Fruit fly (Drosophila melanogaster) whole organism, embryonic: Measurements from ENCODE around the gene CG43813.

Experiments
- Atf3 ChIP-seq: fragments of 200-800 bp; sonication (Bioruptor generic); optimal IDR thresholded peaks from 3 replicates; lab custom pipeline; 2016; ENCODE audit warnings: missing biosample characterization, missing genetic modification characterization
- BtbVII ChIP-seq: fragments of 200-800 bp; sonication (Bioruptor generic); optimal IDR thresholded peaks from 3 replicates; lab custom pipeline; 2017; ENCODE audit warnings: missing biosample characterization, mild to moderate bottlenecking, missing genetic modification characterization
- CG10147 ChIP-seq: fragments of 200-800 bp; sonication (Bioruptor generic); optimal IDR thresholded peaks from 2 replicates; lab custom pipeline; 2019; ENCODE audit warnings: missing biosample characterization, mild to moderate bottlenecking, missing genetic modification characterization, moderate library complexity
- CG10979 ChIP-seq: fragments of 200-800 bp; sonication (Bioruptor generic); optimal IDR thresholded peaks from 2 replicates; lab custom pipeline; 2018; ENCODE audit warnings: missing biosample characterization, mild to moderate bottlenecking, missing genetic modification characterization, moderate library complexity
- CG11398 ChIP-seq: fragments of 200-800 bp; sonication (Bioruptor generic); optimal IDR thresholded peaks from 2 replicates; lab custom pipeline; 2016; ENCODE audit warnings: missing biosample characterization, missing genetic modification characterization
- CG11696 ChIP-seq: fragments of 200-800 bp; sonication (Bioruptor generic); IDR thresholded peaks from 2 replicates; pipeline ENCODE4 v1.3.6; 2022; ENCODE audit warnings: missing biosample characterization, missing genetic modification characterization
- CG12219 ChIP-seq: fragments of 200-800 bp; sonication (Bioruptor generic); optimal IDR thresholded peaks from 3 replicates; lab custom pipeline; 2018; ENCODE audit warnings: missing biosample characterization, mild to moderate bottlenecking, missing genetic modification characterization
- CG13287 ChIP-seq: fragments of 200-800 bp; sonication (Bioruptor generic); IDR thresholded peaks from 2 replicates; pipeline ENCODE4 v1.3.6; 2022; ENCODE audit warnings: missing biosample characterization, missing genetic modification characterization; ENCODE audit not compliant: partially characterized antibody
- CG15601 ChIP-seq: fragments of 200-800 bp; sonication (Bioruptor generic); optimal IDR thresholded peaks from 3 replicates; lab custom pipeline; 2019; ENCODE audit warnings: missing biosample characterization, mild to moderate bottlenecking, missing genetic modification characterization, moderate library complexity
- CG3065 ChIP-seq: fragments of 200-800 bp; sonication (Bioruptor generic); optimal IDR thresholded peaks from 2 replicates; lab custom pipeline; 2016; ENCODE audit warnings: missing biosample characterization, missing genetic modification characterization
- CG31365 ChIP-seq: fragments of 200-800 bp; sonication (Bioruptor generic); optimal IDR thresholded peaks from 2 replicates; lab custom pipeline; 2018; ENCODE audit warnings: missing biosample characterization, mild to moderate bottlenecking, missing genetic modification characterization
- CG33557 ChIP-seq: fragments of 200-800 bp; sonication (Bioruptor generic); optimal IDR thresholded peaks from 2 replicates; lab custom pipeline; 2019; ENCODE audit warnings: missing biosample characterization, mild to moderate bottlenecking, missing genetic modification characterization, moderate library complexity
- CG3838 ChIP-seq: fragments of 200-800 bp; sonication (Bioruptor generic); optimal IDR thresholded peaks from 3 replicates; lab custom pipeline; 2016; ENCODE audit warnings: missing biosample characterization, missing genetic modification characterization
- CG3995 ChIP-seq: fragments of 200-800 bp; sonication (Bioruptor generic); optimal IDR thresholded peaks from 3 replicates; lab custom pipeline; 2016; ENCODE audit warnings: missing biosample characterization, missing genetic modification characterization
- CG4328 ChIP-seq: fragments of 200-800 bp; sonication (Bioruptor generic); optimal IDR thresholded peaks from 3 replicates; lab custom pipeline; 2017; ENCODE audit warnings: missing biosample characterization, missing genetic modification reagents, missing genetic modification characterization
- CG4707 ChIP-seq: fragments of 200-800 bp; sonication (Bioruptor generic); optimal IDR thresholded peaks from 2 replicates; lab custom pipeline; 2018; ENCODE audit warnings: missing biosample characterization, mild to moderate bottlenecking, missing genetic modification characterization, moderate library complexity
- CG6175 ChIP-seq: fragments of 200-800 bp; sonication (Bioruptor generic); IDR thresholded peaks from 3 replicates; pipeline ENCODE4 v1.3.6; 2022; ENCODE audit warnings: missing biosample characterization, missing genetic modification characterization
- CG8281 ChIP-seq: fragments of 200-800 bp; sonication (Bioruptor generic); optimal IDR thresholded peaks from 2 replicates; lab custom pipeline; 2018; ENCODE audit warnings: missing biosample characterization, mild to moderate bottlenecking, missing genetic modification characterization, moderate library complexity
- CG8290 ChIP-seq, 3 experiments: fragments of 200-800 bp; sonication (Bioruptor generic); optimal IDR thresholded peaks; 2 replicates each; lab custom pipeline; 2016 to 2019; ENCODE audit warnings: missing biosample characterization in 3 of 3, missing genetic modification characterization in 3 of 3, mild to moderate bottlenecking in 2 of 3, moderate library complexity in 1 of 3
- CG9609 ChIP-seq: fragments of 200-800 bp; sonication (Bioruptor generic); optimal IDR thresholded peaks from 3 replicates; lab custom pipeline; 2016; ENCODE audit warnings: missing biosample characterization, missing genetic modification characterization
- CG9727 ChIP-seq: fragments of 200-800 bp; sonication (Bioruptor generic); optimal IDR thresholded peaks from 3 replicates; lab custom pipeline; 2017; ENCODE audit warnings: missing biosample characterization, mild to moderate bottlenecking, missing genetic modification characterization
- CHES-1-like ChIP-seq: fragments of 200-800 bp; sonication (Bioruptor generic); optimal IDR thresholded peaks from 2 replicates; lab custom pipeline; 2016; ENCODE audit warnings: missing biosample characterization, missing genetic modification characterization
- Dip2 ChIP-seq: fragments of 200-800 bp; sonication (Bioruptor generic); IDR thresholded peaks from 2 replicates; pipeline ENCODE4 v1.3.6; 2022; ENCODE audit warnings: missing biosample characterization, missing genetic modification characterization
- Dp ChIP-seq: fragments of 200-800 bp; sonication (Bioruptor generic); optimal IDR thresholded peaks from 2 replicates; lab custom pipeline; 2018; ENCODE audit warnings: missing biosample characterization, mild to moderate bottlenecking, missing genetic modification characterization, moderate library complexity
- Dref ChIP-seq: fragments of 200-800 bp; sonication (Bioruptor generic); IDR thresholded peaks from 2 replicates; pipeline ENCODE4 v1.3.6; 2022; ENCODE audit warnings: missing biosample characterization, missing genetic modification characterization
- Ets65A ChIP-seq: fragments of 200-800 bp; sonication (Bioruptor generic); peaks from one replicate; lab custom pipeline; 2016; ENCODE audit warnings: missing biosample characterization, missing genetic modification characterization
- Fer1 ChIP-seq: fragments of 200-800 bp; sonication (Bioruptor generic); optimal IDR thresholded peaks from 2 replicates; lab custom pipeline; 2017; ENCODE audit warnings: missing biosample characterization, mild to moderate bottlenecking, missing genetic modification characterization
- Hr39 ChIP-seq: fragments of >200 bp; optimal IDR thresholded peaks from 2 replicates; lab custom pipeline; 2017
- MBD-R2 ChIP-seq: fragments of 200-800 bp; sonication (Bioruptor generic); IDR thresholded peaks from 2 replicates; pipeline ENCODE4 v1.3.6; 2022; ENCODE audit warnings: missing biosample characterization, missing genetic modification characterization
- Max ChIP-seq: fragments of 200-800 bp; sonication (Bioruptor generic); optimal IDR thresholded peaks from 2 replicates; lab custom pipeline; 2016; ENCODE audit warnings: missing biosample characterization, mild to moderate bottlenecking, missing genetic modification characterization
- Meics ChIP-seq: fragments of 200-800 bp; sonication (Bioruptor generic); optimal IDR thresholded peaks from 2 replicates; lab custom pipeline; 2017; ENCODE audit warnings: missing biosample characterization, mild to moderate bottlenecking, missing genetic modification characterization
- Mrtf ChIP-seq: fragments of 200-800 bp; sonication (Bioruptor generic); IDR thresholded peaks from 3 replicates; pipeline ENCODE4 v1.3.6; 2022; ENCODE audit warnings: missing biosample characterization, missing genetic modification characterization
- PHDP ChIP-seq: fragments of 200-800 bp; sonication (Bioruptor generic); optimal IDR thresholded peaks from 3 replicates; lab custom pipeline; 2018; ENCODE audit warnings: missing biosample characterization, mild to moderate bottlenecking, missing genetic modification characterization, moderate library complexity
- Rfx ChIP-seq: fragments of 200-800 bp; sonication (Bioruptor generic); IDR thresholded peaks from 2 replicates; pipeline ENCODE4 v1.3.6; 2022; ENCODE audit warnings: missing biosample characterization, missing genetic modification characterization
- Sox102F ChIP-seq: fragments of 200-800 bp; sonication (Bioruptor generic); optimal IDR thresholded peaks from 2 replicates; lab custom pipeline; 2018; ENCODE audit warnings: missing biosample characterization, mild to moderate bottlenecking, missing genetic modification characterization, moderate library complexity
- Taf1 ChIP-seq: fragments of 200-800 bp; sonication (Bioruptor generic); IDR thresholded peaks from 2 replicates; pipeline ENCODE4 v1.3.6; 2022; ENCODE audit warnings: missing biosample characterization, missing genetic modification characterization
- al ChIP-seq: fragments of 200-800 bp; sonication (Bioruptor generic); IDR thresholded peaks from 2 replicates; pipeline ENCODE4 v1.3.6; 2022; ENCODE audit warnings: missing biosample characterization, missing genetic modification characterization
- en ChIP-seq: fragments of 200-800 bp; sonication (Bioruptor generic); optimal IDR thresholded peaks from 2 replicates; lab custom pipeline; 2016; ENCODE audit warnings: missing biosample characterization, missing genetic modification characterization
- gfzf ChIP-seq: fragments of 200-800 bp; sonication (Bioruptor generic); optimal IDR thresholded peaks from 2 replicates; lab custom pipeline; 2016; ENCODE audit warnings: missing biosample characterization, mild to moderate bottlenecking, missing genetic modification characterization, moderate library complexity
- grau ChIP-seq: fragments of 200-800 bp; optimal IDR thresholded peaks from 3 replicates; lab custom pipeline; 2019; ENCODE audit warnings: missing biosample characterization, mild to moderate bottlenecking, missing genetic modification characterization, moderate library complexity
- ham ChIP-seq: fragments of 200-800 bp; sonication (Bioruptor generic); IDR thresholded peaks from 2 replicates; pipeline ENCODE4 v1.3.6; 2022; ENCODE audit warnings: missing biosample characterization, missing genetic modification characterization
- knrl ChIP-seq: fragments of 200-800 bp; sonication (Bioruptor generic); IDR thresholded peaks from 3 replicates; pipeline ENCODE4 v1.3.6; 2022; ENCODE audit warnings: missing biosample characterization, missing genetic modification characterization; ENCODE audit not compliant: partially characterized antibody
- lab ChIP-seq: fragments of 200-800 bp; sonication (Bioruptor generic); optimal IDR thresholded peaks from 3 replicates; lab custom pipeline; 2017; ENCODE audit warnings: missing biosample characterization, missing genetic modification characterization, mild to moderate bottlenecking, moderate library complexity, missing genetic modification reagents
- lilli ChIP-seq: fragments of 200-800 bp; sonication (Bioruptor generic); optimal IDR thresholded peaks from 3 replicates; lab custom pipeline; 2016; ENCODE audit warnings: missing biosample characterization, missing genetic modification characterization
- mld ChIP-seq: fragments of 200-800 bp; sonication (Bioruptor generic); IDR thresholded peaks from 3 replicates; pipeline ENCODE4 v1.3.6; 2022; ENCODE audit warnings: missing biosample characterization, missing genetic modification characterization; ENCODE audit not compliant: partially characterized antibody
- phol ChIP-seq: fragments of 200-800 bp; sonication (Bioruptor generic); optimal IDR thresholded peaks from 3 replicates; lab custom pipeline; 2018; ENCODE audit warnings: missing biosample characterization, mild to moderate bottlenecking, missing genetic modification characterization, moderate library complexity
- pnt ChIP-seq: fragments of 200-800 bp; sonication (Bioruptor generic); optimal IDR thresholded peaks from 3 replicates; lab custom pipeline; 2016; ENCODE audit warnings: missing biosample characterization, missing genetic modification characterization
- ranshi ChIP-seq: fragments of 200-800 bp; sonication (Bioruptor generic); IDR thresholded peaks from 2 replicates; pipeline ENCODE4 v1.3.6; 2022; ENCODE audit warnings: missing biosample characterization, missing genetic modification characterization
- sens-2 ChIP-seq: fragments of 200-800 bp; sonication (Bioruptor generic); IDR thresholded peaks from 2 replicates; pipeline ENCODE4 v1.3.6; 2022; ENCODE audit warnings: missing biosample characterization, missing genetic modification characterization
- shn ChIP-seq: fragments of 200-800 bp; sonication (Bioruptor generic); optimal IDR thresholded peaks from 3 replicates; lab custom pipeline; 2016; ENCODE audit warnings: missing biosample characterization, missing genetic modification characterization
- twi ChIP-seq: fragments of 200-800 bp; optimal IDR thresholded peaks from 2 replicates; lab custom pipeline; 2019; ENCODE audit warnings: missing biosample characterization, mild to moderate bottlenecking, missing genetic modification characterization, moderate library complexity

The CG43813 gene

DNA sequence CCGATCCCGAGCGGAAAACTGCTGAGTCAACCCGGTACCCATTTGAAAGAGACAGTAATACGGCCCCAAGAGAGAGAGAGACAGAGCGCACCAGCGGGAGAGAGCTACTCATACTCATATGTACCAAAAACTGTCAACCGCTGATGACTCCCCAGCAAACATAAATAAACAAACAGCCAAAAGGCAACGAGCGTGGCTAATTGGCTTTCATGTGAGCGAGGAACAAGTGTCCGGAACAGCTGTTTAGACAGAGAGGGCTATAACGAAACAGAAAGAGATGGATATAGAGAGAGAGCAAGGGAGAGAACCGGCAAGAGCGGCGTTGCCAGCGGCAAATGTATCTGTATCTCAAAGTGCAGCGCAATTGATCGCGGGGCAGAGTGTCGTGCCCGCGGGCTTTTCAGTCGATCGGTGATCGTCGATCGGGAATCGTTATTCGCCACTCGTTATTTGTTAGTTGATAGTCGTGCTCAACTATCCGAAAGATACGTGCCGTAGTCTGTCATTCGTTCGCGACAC, 22.0 kb upstream of the CG43813 start (continued):
- TF ChIP-seq lilli (GFP tag; lab: Kevin White, UChicago) = no peak
- peak; percentile 45 for TF ChIP-seq PHDP (tag; lab: Kevin White, UChicago)
- TF ChIP-seq CG13287 (GFP tag; lab: Robert Waterston, UW) = peak; percentile 53; the same call in 1 of the 2 replicates
- no peak for TF ChIP-seq CG3838 (GFP tag; lab: Kevin White, UChicago)
- TF ChIP-seq CG9727 (GFP tag; lab: Kevin White, UChicago) = peak; percentile 1
- no peak for TF ChIP-seq CG9609 (GFP tag; lab: Kevin White, UChicago)
- TF ChIP-seq pnt (GFP tag; lab: Kevin White, UChicago) = no peak
- peak; percentile 42 for TF ChIP-seq CG31365 (tag; lab: Kevin White, UChicago)
- peak; percentile 55 for TF ChIP-seq BtbVII
- no peak for TF ChIP-seq CG8290 (GFP tag; optimal IDR thresholded peaks at IDR 0.05; lab: Kevin White, UChicago)
- TF ChIP-seq CG8290 (tag; optimal IDR thresholded peaks at IDR 0.05; lab: Kevin White, UChicago) = peak; percentile 31 to 42
- no peak for TF ChIP-seq Taf1 (GFP tag; lab: Robert Waterston, UW)
- no peak for TF ChIP-seq Atf3 (GFP tag; lab: Kevin White, UChicago)
- no peak for TF ChIP-seq Dip2
- TF ChIP-seq CG15601 (tag; lab: Kevin White, UChicago) = peak; percentile 57
- no peak for TF ChIP-seq CG10147 (GFP tag; lab: Kevin White, UChicago)
- peak; percentile 43 for TF ChIP-seq twi
- no peak for TF ChIP-seq Ets65A (GFP tag; lab: Kevin White, UChicago)
- TF ChIP-seq Sox102F = no peak
- TF ChIP-seq gfzf = no peak
- TF ChIP-seq ham (GFP tag; lab: Robert Waterston, UW) = no peak
- TF ChIP-seq CHES-1-like (GFP tag; lab: Kevin White, UChicago) = no peak
- no peak for TF ChIP-seq Meics (GFP tag; lab: Kevin White, UChicago)
- TF ChIP-seq phol (tag; lab: Kevin White, UChicago) = no peak
- TF ChIP-seq shn (GFP tag; lab: Kevin White, UChicago) = peak; percentile 4
- peak; percentile 54 for TF ChIP-seq lab (GFP tag; lab: Kevin White, UChicago)
- TF ChIP-seq en (GFP tag; lab: Kevin White, UChicago) = no peak
- TF ChIP-seq Dp (GFP tag; lab: Kevin White, UChicago) = no peak
- peak; percentile 27 for TF ChIP-seq CG8281 (tag; lab: Kevin White, UChicago)
- peak; percentile 24; the same call in 1 of the 2 replicates for TF ChIP-seq Rfx (GFP tag; lab: Robert Waterston, UW)
- TF ChIP-seq Hr39 (lab: Kevin White, UChicago) = no peak
- TF ChIP-seq CG6175 (GFP tag; lab: Robert Waterston, UW) = 0 out of 3 replicates have a peak, but pooled peaks have one; percentile 41
- TF ChIP-seq ranshi (GFP tag; lab: Robert Waterston, UW) = no peak
- TF ChIP-seq CG11696 = no peak
- no peak for TF ChIP-seq CG3065 (GFP tag; lab: Kevin White, UChicago)
- no peak for TF ChIP-seq CG3995
- TF ChIP-seq mld (GFP tag; lab: Robert Waterston, UW) = no peak
- TF ChIP-seq knrl (GFP tag; lab: Robert Waterston, UW) = no peak
- no peak for TF ChIP-seq Max (GFP tag; lab: Kevin White, UChicago)
- peak; percentile 4 for TF ChIP-seq CG10979 (tag; lab: Kevin White, UChicago)
- TF ChIP-seq Mrtf (GFP tag; lab: Robert Waterston, UW) = no peak
- TF ChIP-seq CG33557 (GFP tag; lab: Kevin White, UChicago) = peak; percentile 33
- TF ChIP-seq al (GFP tag; lab: Robert Waterston, UW) = no peak
- peak; percentile 23 for TF ChIP-seq CG4707 (GFP tag; lab: Kevin White, UChicago)
- no peak for TF ChIP-seq CG11398 (GFP tag; lab: Kevin White, UChicago)
- no peak for TF ChIP-seq MBD-R2 (GFP tag; lab: Robert Waterston, UW)
- TF ChIP-seq Dref (GFP tag; lab: Robert Waterston, UW) = no peak; the same call in 1 of the 2 replicates
- peak; percentile 9 for TF ChIP-seq grau (tag; lab: Kevin White, UChicago)
- peak; percentile 48 for TF ChIP-seq CG12219
- no peak for TF ChIP-seq sens-2
- peak; percentile 40 for TF ChIP-seq CG4328 (GFP tag; lab: Kevin White, UChicago)
- TF ChIP-seq Fer1 (GFP tag; lab: Kevin White, UChicago) = peak; percentile 63
